Worm (Caenorhabditis elegans) whole organism, L4 larva: ENCODE data around the gene eri-5.

ENCODE experiments used
- F44E2.7 ChIP-seq: fragments of 200-800 bp; sonication (Bioruptor generic); IDR thresholded peaks from 2 replicates; pipeline ENCODE4 v2.1.2; 2022; ENCODE audit warnings: missing genetic modification characterization, missing compliant biosample characterization
- Y105C5A.15 ChIP-seq: fragments of 200-800 bp; sonication (Bioruptor generic); IDR thresholded peaks from 2 replicates; pipeline ENCODE4 v1.3.6; 2022; ENCODE audit warnings: missing genetic modification characterization, missing compliant biosample characterization
- Y5F2A.4 ChIP-seq: fragments of 200-800 bp; sonication (Bioruptor generic); optimal IDR thresholded peaks from 2 replicates; lab custom pipeline; 2018; ENCODE audit warnings: mild to moderate bottlenecking, missing genetic modification characterization, missing compliant biosample characterization
- ZK337.2 ChIP-seq: fragments of 200-800 bp; sonication (Bioruptor generic); IDR thresholded peaks from 2 replicates; pipeline ENCODE4 v1.3.6; 2022; ENCODE audit warnings: missing genetic modification reagents, missing genetic modification characterization, missing compliant biosample characterization
- ZK546.5 ChIP-seq, 2 experiments: sonication (generic microtip); optimal IDR thresholded peaks; 2 replicates each; lab custom pipeline; 2017; ENCODE audit warnings: missing biosample characterization in 2 of 2, missing genetic modification characterization in 2 of 2
- aha-1 ChIP-seq: fragments of 150-350 bp; peaks from one replicate; lab custom pipeline; 2014; ENCODE audit warnings: missing biosample characterization, missing genetic modification characterization
- aly-2 ChIP-seq: sonication (generic microtip); optimal IDR thresholded peaks from 2 replicates; lab custom pipeline; 2018; ENCODE audit warnings: missing biosample characterization, missing genetic modification characterization
- ceh-28 ChIP-seq: fragments of 150-350 bp; optimal IDR thresholded peaks from 2 replicates; lab custom pipeline; 2014; ENCODE audit warnings: missing biosample characterization, missing genetic modification reagents, missing genetic modification characterization
- cey-2 ChIP-seq: sonication (generic microtip); optimal IDR thresholded peaks from 3 replicates; lab custom pipeline; 2017; ENCODE audit warnings: missing genetic modification characterization, mild to moderate bottlenecking, missing compliant biosample characterization, antibody characterized with exemption, borderline replicate concordance; ENCODE audit not compliant: insufficient read depth
- daf-12 ChIP-seq: fragments of 150-350 bp; optimal IDR thresholded peaks from 2 replicates; lab custom pipeline; 2014; ENCODE audit warnings: missing biosample characterization, missing genetic modification reagents, missing genetic modification characterization
- daf-16 ChIP-seq, 3 experiments: sonication (generic microtip); optimal IDR thresholded peaks; 2 replicates each; lab custom pipeline; 2016 to 2017; ENCODE audit warnings: missing genetic modification characterization in 3 of 3, missing genetic modification reagents in 3 of 3, mild to moderate bottlenecking in 2 of 3, missing compliant biosample characterization in 2 of 3, missing biosample characterization in 1 of 3, moderate library complexity in 1 of 3
- dmd-9 ChIP-seq: fragments of 200-800 bp; sonication (Bioruptor generic); IDR thresholded peaks from 2 replicates; pipeline ENCODE4 v1.3.6; 2022; ENCODE audit warnings: missing genetic modification reagents, missing genetic modification characterization, missing compliant biosample characterization
- dpl-1 ChIP-seq: fragments of 150-350 bp; optimal IDR thresholded peaks from 2 replicates; lab custom pipeline; 2014; ENCODE audit warnings: missing biosample characterization, missing genetic modification reagents, missing genetic modification characterization
- duxl-1 ChIP-seq: sonication (generic microtip); optimal IDR thresholded peaks from 2 replicates; lab custom pipeline; 2016; ENCODE audit warnings: mild to moderate bottlenecking, missing genetic modification characterization, moderate library complexity, missing compliant biosample characterization; ENCODE audit not compliant: poor library complexity
- dve-1 ChIP-seq: sonication (generic microtip); optimal IDR thresholded peaks from 2 replicates; lab custom pipeline; 2017; ENCODE audit warnings: antibody characterized with exemption, mild to moderate bottlenecking, missing genetic modification characterization, missing compliant biosample characterization; ENCODE audit not compliant: insufficient read depth
- fkh-10 ChIP-seq: fragments of 150-350 bp; optimal IDR thresholded peaks from 2 replicates; lab custom pipeline; 2014; ENCODE audit warnings: missing biosample characterization, missing genetic modification reagents, missing genetic modification characterization
- hif-1 ChIP-seq, 2 experiments: sonication (generic microtip); optimal IDR thresholded peaks; 2 replicates each; lab custom pipeline; 2016 to 2017; ENCODE audit warnings: missing compliant biosample characterization in 2 of 2, missing genetic modification characterization in 2 of 2, missing genetic modification reagents in 2 of 2, missing genotype in 2 of 2, mild to moderate bottlenecking in 1 of 2
- jun-1 ChIP-seq: fragments of 150-350 bp; optimal IDR thresholded peaks from 2 replicates; lab custom pipeline; 2014; ENCODE audit warnings: missing biosample characterization, missing genetic modification reagents, missing genetic modification characterization
- lin-15B ChIP-seq: fragments of 150-350 bp; sonication (generic microtip); optimal IDR thresholded peaks from 3 replicates; lab custom pipeline; 2014; ENCODE audit warnings: missing biosample characterization, missing genetic modification characterization
- lin-29 ChIP-seq: fragments of 200-800 bp; sonication (Bioruptor generic); IDR thresholded peaks from 2 replicates; pipeline ENCODE4 v1.3.6; 2022; ENCODE audit warnings: missing genetic modification reagents, missing genetic modification characterization, missing compliant biosample characterization
- lin-38 ChIP-seq: fragments of 200-800 bp; sonication (Bioruptor generic); IDR thresholded peaks from 2 replicates; pipeline ENCODE4 v1.3.6; 2022; ENCODE audit warnings: missing genetic modification reagents, missing genetic modification characterization, missing compliant biosample characterization
- lsy-2 ChIP-seq, 2 experiments: fragments of 150-350 bp in 1 of 2; sonication (generic microtip) in 1 of 2; optimal IDR thresholded peaks; 2 replicates each; lab custom pipeline; 2014 to 2017; ENCODE audit warnings: missing biosample characterization in 2 of 2, missing genetic modification characterization in 2 of 2
- madf-5 ChIP-seq, 2 experiments: fragments of 200-800 bp; sonication (Bioruptor generic); IDR thresholded peaks; 2 replicates each; pipeline ENCODE4 v1.3.6; 2022; ENCODE audit warnings: missing compliant biosample characterization in 2 of 2, missing genetic modification characterization in 2 of 2
- mdt-29 ChIP-seq: fragments of 200-800 bp; sonication (Bioruptor generic); IDR thresholded peaks from 2 replicates; pipeline ENCODE4 v1.3.6; 2022; ENCODE audit warnings: missing genetic modification reagents, missing genetic modification characterization, missing compliant biosample characterization
- mep-1 ChIP-seq: fragments of 150-350 bp; sonication (generic microtip); optimal IDR thresholded peaks from 3 replicates; lab custom pipeline; 2014; ENCODE audit warnings: missing biosample characterization, missing genetic modification characterization
- nhr-102 ChIP-seq: sonication (generic microtip); optimal IDR thresholded peaks from 2 replicates; lab custom pipeline; 2016; ENCODE audit warnings: mild to moderate bottlenecking, missing genetic modification characterization, moderate library complexity, missing compliant biosample characterization
- nhr-11 ChIP-seq: fragments of 150-350 bp; optimal IDR thresholded peaks from 2 replicates; lab custom pipeline; 2014; ENCODE audit warnings: missing biosample characterization, missing genetic modification characterization
- nhr-237 ChIP-seq: sonication (generic microtip); optimal IDR thresholded peaks from 2 replicates; lab custom pipeline; 2017; ENCODE audit warnings: missing biosample characterization, missing genetic modification characterization
- nhr-25 ChIP-seq: sonication (generic microtip); optimal IDR thresholded peaks from 2 replicates; lab custom pipeline; 2017; ENCODE audit warnings: missing genetic modification characterization, mild to moderate bottlenecking, missing compliant biosample characterization, antibody characterized with exemption, moderate library complexity, borderline replicate concordance; ENCODE audit not compliant: insufficient read depth
- nhr-42 ChIP-seq: fragments of 200-800 bp; sonication (Bioruptor generic); IDR thresholded peaks from 2 replicates; pipeline ENCODE4 v1.3.6; 2022; ENCODE audit warnings: missing genetic modification characterization, missing compliant biosample characterization
- nhr-48 ChIP-seq: sonication (generic microtip); optimal IDR thresholded peaks from 2 replicates; lab custom pipeline; 2016; ENCODE audit warnings: mild to moderate bottlenecking, missing genetic modification characterization, missing compliant biosample characterization
- pha-4 ChIP-seq, 2 experiments: fragments of 150-350 bp in 1 of 2; fragments of 200-800 bp in 1 of 2; sonication (Bioruptor generic) in 1 of 2; IDR thresholded peaks in 1 of 2; optimal IDR thresholded peaks in 1 of 2; 2 replicates each; pipeline versions ENCODE4 v1.3.6 to Lab custom; 2014 to 2022; ENCODE audit warnings: missing genetic modification characterization in 2 of 2, missing genetic modification reagents in 2 of 2, missing biosample characterization in 1 of 2, missing compliant biosample characterization in 1 of 2
- set-16 ChIP-seq: fragments of 200-800 bp; sonication (Bioruptor generic); IDR thresholded peaks from 2 replicates; pipeline ENCODE4 v1.3.6; 2022; ENCODE audit warnings: missing genetic modification reagents, missing genetic modification characterization, missing compliant biosample characterization
- spr-1 ChIP-seq: sonication (generic microtip); optimal IDR thresholded peaks from 2 replicates; lab custom pipeline; 2016; ENCODE audit warnings: mild to moderate bottlenecking, missing genetic modification characterization, missing compliant biosample characterization
- tag-97 ChIP-seq: fragments of 200-800 bp; sonication (Bioruptor generic); IDR thresholded peaks from 2 replicates; pipeline ENCODE4 v1.3.6; 2022; ENCODE audit warnings: missing genetic modification characterization, missing compliant biosample characterization
- vab-7 ChIP-seq: fragments of 200-800 bp; sonication (Bioruptor generic); IDR thresholded peaks from 2 replicates; pipeline ENCODE4 v1.3.6; 2022; ENCODE audit warnings: missing genetic modification reagents, missing genetic modification characterization, missing compliant biosample characterization
- zfp-2 ChIP-seq: sonication (generic microtip); optimal IDR thresholded peaks from 2 replicates; lab custom pipeline; 2016; ENCODE audit warnings: mild to moderate bottlenecking, missing genetic modification characterization, missing compliant biosample characterization
- ztf-7 ChIP-seq: fragments of 150-350 bp; optimal IDR thresholded peaks from 2 replicates; lab custom pipeline; 2014; ENCODE audit warnings: missing biosample characterization, missing genetic modification characterization

Gene eri-5

ce11 chrIV:2390804-2391203 lies at the start of gene eri-5:
Gene eri-5 (plus strand): TSS chrIV:2390821.
- TF ChIP-seq lin-29, result 0 out of 2 replicates have a peak, but pooled peaks have one; percentile 4
- TF ChIP-seq ceh-28 (tag; lab: Kevin White, UChicago), result peak; percentile 32
- TF ChIP-seq nhr-25 (tag; lab: Kevin White, UChicago), result no peak
- peak; percentile 86 for TF ChIP-seq aha-1 (tag; lab: Kevin White, UChicago)

ce11 chrIV:2348862-2349321 lies 41.7 kb upstream of the eri-5 start, which contains the start of the genes ppgn-1 and tftc-1:
Gene ppgn-1 (minus strand): TSS chrIV:2348912.
Gene tftc-1 (plus strand): TSS chrIV:2349271.
- TF ChIP-seq nhr-42 (no peak), Y105C5A.15 (no peak), vab-7 (GFP tag; lab: Robert Waterston, UW) (no peak), aha-1 (tag; lab: Kevin White, UChicago) (no peak), nhr-237 (tag; lab: Kevin White, UChicago) (no peak), duxl-1 (tag; lab: Kevin White, UChicago) (peak; percentile 43), pha-4 (GFP tag; IDR thresholded peaks at IDR 0.05; lab: Robert Waterston, UW) (no peak), pha-4 (tag; optimal IDR thresholded peaks at IDR 0.05; lab: Kevin White, UChicago) (no peak), nhr-11 (tag; lab: Kevin White, UChicago) (no peak), fkh-10 (peak; percentile 20), ztf-7 (no peak), madf-5 (GFP tag; IDR thresholded peaks at IDR 0.05; lab: Robert Waterston, UW) (no peak), lin-38 (peak; percentile 72), nhr-102 (peak; percentile 33), F44E2.7 (GFP tag; lab: Robert Waterston, UW) (no peak), mep-1 (tag; lab: Kevin White, UChicago) (peak; percentile 62), tag-97 (GFP tag; lab: Robert Waterston, UW) (no peak), lsy-2 (tag; optimal IDR thresholded peaks at IDR 0.05; lab: Kevin White, UChicago) (peak in 1 of 2 experiments; percentile 86), cey-2 (no peak), aly-2 (no peak), dmd-9 (GFP tag; lab: Robert Waterston, UW) (no peak), zfp-2 (tag; lab: Kevin White, UChicago) (no peak), Y5F2A.4 (GFP tag; lab: Kevin White, UChicago) (no peak), daf-16 (GFP tag; optimal IDR thresholded peaks at IDR 0.05; lab: Kevin White, UChicago) (peak in 1 of 2 experiments; percentile 5), daf-16 (tag; optimal IDR thresholded peaks at IDR 0.05; lab: Kevin White, UChicago) (no peak), jun-1 (no peak), set-16 (GFP tag; lab: Robert Waterston, UW) (no peak), dpl-1 (peak; percentile 68), spr-1 (tag; lab: Kevin White, UChicago) (peak; percentile 5), nhr-25 (tag; lab: Kevin White, UChicago) (no peak), dve-1 (tag; lab: Kevin White, UChicago) (peak; percentile 51), mdt-29 (GFP tag; lab: Robert Waterston, UW) (no peak), ZK337.2 (GFP tag; lab: Robert Waterston, UW) (no peak), hif-1 (tag; optimal IDR thresholded peaks at IDR 0.05; lab: Kevin White, UChicago) (no peak)

- TF ChIP-seq ZK546.5 (tag; optimal IDR thresholded peaks at IDR 0.05; lab: Kevin White, UChicago) (no peak), mdt-29 (GFP tag; lab: Robert Waterston, UW) (no peak), nhr-48 (tag; lab: Kevin White, UChicago) (no peak), lin-15B (tag; lab: Kevin White, UChicago) (no peak), duxl-1 (tag; lab: Kevin White, UChicago) (no peak), daf-12 (no peak)
Measured at ce11 chrIV:2383713-2384112, 6.9 kb upstream of the eri-5 start, which contains the start of gene Y38F2AR.3. Gene Y38F2AR.3 (plus strand): TSS chrIV:2384013.
